Worm (Caenorhabditis elegans) whole organism, mixed stage, embryonic: ENCODE results near the gene str-247.

ENCODE experiments used
- elt-1 ChIP-seq: sonication (generic microtip); optimal IDR thresholded peaks from 2 replicates; lab custom pipeline; 2017; ENCODE audit warnings: missing genetic modification characterization, mild to moderate bottlenecking, missing compliant biosample characterization, antibody characterized with exemption, moderate library complexity, borderline replicate concordance; ENCODE audit not compliant: insufficient read depth
- nhr-76 ChIP-seq: sonication (generic microtip); optimal IDR thresholded peaks from 2 replicates; lab custom pipeline; 2017; ENCODE audit warnings: missing biosample characterization, missing genetic modification characterization
- snpc-4 ChIP-seq: fragments of 150-350 bp; optimal IDR thresholded peaks from 2 replicates; lab custom pipeline; 2014; ENCODE audit warnings: missing biosample characterization, missing genetic modification characterization
- ztf-11 ChIP-seq: fragments of 150-350 bp; optimal IDR thresholded peaks from 2 replicates; lab custom pipeline; 2014; ENCODE audit warnings: missing biosample characterization, missing genetic modification characterization

ce11 chrV:3929099-3929498, 24.7 kb upstream of the str-247 start, which contains the start of gene srx-64:
- TF ChIP-seq ztf-11 (no peak), snpc-4 (tag; lab: Kevin White, UChicago) (no peak), nhr-76 (no peak), elt-1 (tag; lab: Kevin White, UChicago) (no peak)
